Fruit fly (Drosophila melanogaster) whole organism, prepupa: ENCODE results near the gene CG6432.

ENCODE experiments used
- CG3032 ChIP-seq: fragments of 200-800 bp; optimal IDR thresholded peaks from 2 replicates; lab custom pipeline; 2019; ENCODE audit warnings: missing biosample characterization, mild to moderate bottlenecking, missing genetic modification characterization, moderate library complexity
- CG8319 ChIP-seq: fragments of 200-800 bp; sonication (Bioruptor generic); optimal IDR thresholded peaks from 3 replicates; lab custom pipeline; 2016; ENCODE audit warnings: missing biosample characterization, missing genetic modification characterization
- CG9139 ChIP-seq: fragments of 200-800 bp; sonication (Bioruptor generic); optimal IDR thresholded peaks from 3 replicates; lab custom pipeline; 2017; ENCODE audit warnings: missing biosample characterization, mild to moderate bottlenecking, missing genetic modification characterization
- fd85E ChIP-seq: fragments of 200-800 bp; sonication (Bioruptor generic); optimal IDR thresholded peaks from 3 replicates; lab custom pipeline; 2016; ENCODE audit warnings: missing biosample characterization, missing genetic modification characterization

- TF ChIP-seq CG3032 (tag; lab: Kevin White, UChicago) (no peak), CG8319 (GFP tag; lab: Kevin White, UChicago) (no peak), CG9139 (no peak), fd85E (GFP tag; lab: Kevin White, UChicago) (no peak)
Observed at dm6 chr3R:24357698-24358097, 21.0 kb downstream of the CG6432 start, which contains the start of gene Golgin84.
